1 fruit fly cellular context compared by ENCODE assay signal in the genomic region with DNA sequence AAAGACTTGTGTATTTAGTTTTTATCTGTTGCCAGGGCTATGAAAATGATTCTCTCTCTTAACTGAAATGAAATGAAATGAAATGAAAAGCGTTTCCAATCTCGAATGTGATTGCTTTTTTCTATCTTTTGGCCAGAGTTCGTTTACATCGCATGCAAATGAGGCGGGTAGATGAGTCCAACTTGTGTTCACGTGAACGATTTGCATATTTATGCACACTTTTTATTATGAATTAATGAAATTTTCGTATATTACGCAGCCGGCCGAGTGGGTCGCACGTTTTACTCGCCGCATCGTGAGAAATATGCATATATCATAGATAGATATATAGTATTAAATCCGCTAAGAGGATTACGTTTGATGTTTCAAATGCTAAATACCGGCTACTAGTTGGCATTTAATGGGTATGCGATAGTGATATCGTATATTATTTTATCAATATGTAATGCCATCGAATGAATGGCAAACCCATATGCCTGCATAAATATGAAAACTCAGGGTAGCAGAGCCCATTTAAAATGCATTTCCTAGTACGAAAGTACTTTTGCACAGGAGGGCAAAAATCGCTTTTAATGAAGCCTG.
TF ChIP-seq lines count a peak whose summit lies in the region.

No protein-coding gene starts in this region.

TF ChIP-seq in whole organism, embryonic, 481 proteins besides CTCF, POLR2A, EP300 and RAD21 (continued from another document):
- TF ChIP-seq CG30020 (tag; optimal IDR thresholded peaks at IDR 0.05; lab: Kevin White, UChicago): no peak
- TF ChIP-seq Pdp1 (GFP tag; optimal IDR thresholded peaks at IDR 0.05; lab: Kevin White, UChicago): no peak
- TF ChIP-seq oc (tag; optimal IDR thresholded peaks at IDR 0.05; lab: Kevin White, UChicago): peak; percentile 67
